Worm (Caenorhabditis elegans): Measurements from ENCODE around the gene cpin-1.

cpin-1 gene

DNA sequence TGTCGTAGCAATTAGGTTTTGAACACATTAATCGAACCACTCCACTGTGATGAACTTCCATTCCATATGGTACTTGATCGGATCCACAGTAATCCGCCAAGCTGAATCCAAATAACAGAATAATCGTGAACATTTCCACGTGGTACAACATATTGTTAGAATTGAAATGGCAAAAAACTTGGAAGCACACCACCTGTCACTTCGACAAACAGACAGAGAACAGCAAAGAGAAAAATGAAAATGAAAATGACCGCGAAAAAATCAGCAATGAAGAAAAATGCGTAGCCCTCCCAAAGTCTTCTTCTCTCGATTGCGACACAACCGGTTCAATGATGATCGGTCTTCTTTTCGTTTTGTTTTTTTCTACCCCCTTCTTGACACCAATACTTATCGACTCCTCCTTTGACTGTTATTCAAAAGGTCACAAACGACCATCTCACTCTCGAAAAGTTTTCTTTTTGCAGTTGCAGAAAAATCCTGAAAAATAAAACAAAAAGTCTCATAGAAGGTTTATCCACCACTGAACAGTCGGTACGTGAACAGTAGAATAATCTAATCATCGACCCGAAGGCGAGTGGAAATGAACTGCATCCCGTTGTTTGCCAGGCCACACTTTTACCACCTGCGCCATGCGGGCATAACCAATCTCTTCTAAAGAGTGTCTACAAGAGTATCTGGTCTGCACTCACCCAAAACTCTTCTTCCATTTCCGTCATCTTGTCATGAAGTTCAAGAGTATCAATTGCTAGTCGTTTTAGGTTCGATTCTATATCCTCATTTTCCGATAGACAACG, 26.9 kb downstream of the cpin-1 start, which contains the start of gene wrt-3 (continued):
- TF ChIP-seq duxl-1 (tag; optimal IDR thresholded peaks at IDR 0.05; ENCODE audit: poor library complexity), result peak; percentile 91
- no peak for TF ChIP-seq ZK546.5 (tag; optimal IDR thresholded peaks at IDR 0.05)
- peak in 1 of 2 experiments; percentile 82 for TF ChIP-seq unc-62 (GFP tag; optimal IDR thresholded peaks at IDR 0.05 in 1 of 2)
- TF ChIP-seq unc-62 (tag; optimal IDR thresholded peaks at IDR 0.05), result no peak
- TF ChIP-seq unc-39 (tag; optimal IDR thresholded peaks at IDR 0.05), result no peak
- TF ChIP-seq F10B5.3 (tag; optimal IDR thresholded peaks at IDR 0.05), result peak; percentile 64
- TF ChIP-seq nhr-41 (GFP tag; IDR thresholded peaks at IDR 0.05), result peak; percentile 75; the same call in 1 of the 2 replicates

- TF ChIP-seq fkh-10 (GFP tag; optimal IDR thresholded peaks at IDR 0.05), result no peak
- TF ChIP-seq nhr-237 (tag; optimal IDR thresholded peaks at IDR 0.05), result no peak
- no peak for TF ChIP-seq vab-7 (GFP tag; IDR thresholded peaks at IDR 0.05)
- no peak for TF ChIP-seq nhr-25 (tag; optimal IDR thresholded peaks at IDR 0.05; ENCODE audit: borderline replicate concordance, insufficient read depth)
- no peak for TF ChIP-seq dmd-9 (GFP tag; IDR thresholded peaks at IDR 0.05)
- no peak for TF ChIP-seq arid-1 (GFP tag; conservative IDR thresholded peaks at IDR 0.05)
- TF ChIP-seq mep-1 (tag; optimal IDR thresholded peaks at IDR 0.05), result no peak
- TF ChIP-seq set-16 (GFP tag; IDR thresholded peaks at IDR 0.05), result no peak
- no peak for TF ChIP-seq ZK337.2 (GFP tag; IDR thresholded peaks at IDR 0.05)
- no peak for TF ChIP-seq ceh-20 (GFP tag; IDR thresholded peaks at IDR 0.05)
- TF ChIP-seq unc-39 (tag; optimal IDR thresholded peaks at IDR 0.05), result no peak
- TF ChIP-seq lin-38 (GFP tag; IDR thresholded peaks at IDR 0.05), result no peak
- no peak for TF ChIP-seq snpc-1.2 (GFP tag; IDR thresholded peaks at IDR 0.05)
- TF ChIP-seq hmg-1.1 (GFP tag; IDR thresholded peaks at IDR 0.05), result no peak
- TF ChIP-seq zfp-2 (tag; optimal IDR thresholded peaks at IDR 0.05), result no peak
- TF ChIP-seq hlh-11 (tag; optimal IDR thresholded peaks at IDR 0.05), result no peak
- no peak for TF ChIP-seq nhr-42 (GFP tag; IDR thresholded peaks at IDR 0.05)
- TF ChIP-seq zip-2 (tag; optimal IDR thresholded peaks at IDR 0.05), result no peak
- TF ChIP-seq nhr-111 (GFP tag; optimal IDR thresholded peaks at IDR 0.05), result no peak
These were observed 30.5 kb downstream of the cpin-1 start, which contains the start of gene cng-3 for ce11 chrIV:9480936-9481335. cng-3 (minus strand) TSS chrIV:9481037.

DNA sequence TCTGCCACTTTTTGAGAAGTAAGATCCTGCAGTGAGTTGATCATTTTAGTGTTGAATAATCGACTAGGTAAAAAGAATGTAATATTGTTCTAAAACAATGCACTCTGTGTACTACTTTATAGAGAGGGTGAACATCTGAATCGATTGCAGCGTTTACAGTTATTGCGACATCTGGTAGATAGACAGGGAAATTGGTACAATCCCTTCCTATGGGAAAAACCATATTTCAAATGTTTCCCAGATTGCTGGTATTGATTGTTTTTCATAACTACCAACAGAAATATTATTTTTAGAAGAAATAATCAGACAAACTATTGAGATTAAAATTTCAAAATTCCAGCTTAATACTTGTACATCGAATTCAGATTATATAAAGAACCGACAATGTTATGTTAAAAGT, 34.6 kb downstream of the cpin-1 start, which contains the start of gene gadr-2:
TSS of gene gadr-2 (minus strand) at position 101 of the 400 bp plus-strand sequence.
- TF ChIP-seq ZK546.5 (tag; optimal IDR thresholded peaks at IDR 0.05) (no peak), dve-1 (tag; optimal IDR thresholded peaks at IDR 0.05; ENCODE audit: insufficient read depth) (no peak), sdz-12 (GFP tag; optimal IDR thresholded peaks at IDR 0.05) (no peak), egl-27 (tag; optimal IDR thresholded peaks at IDR 0.05) (no peak), fkh-10 (GFP tag; optimal IDR thresholded peaks at IDR 0.05) (no peak), nhr-6 (tag; optimal IDR thresholded peaks at IDR 0.05) (no peak)

DNA sequence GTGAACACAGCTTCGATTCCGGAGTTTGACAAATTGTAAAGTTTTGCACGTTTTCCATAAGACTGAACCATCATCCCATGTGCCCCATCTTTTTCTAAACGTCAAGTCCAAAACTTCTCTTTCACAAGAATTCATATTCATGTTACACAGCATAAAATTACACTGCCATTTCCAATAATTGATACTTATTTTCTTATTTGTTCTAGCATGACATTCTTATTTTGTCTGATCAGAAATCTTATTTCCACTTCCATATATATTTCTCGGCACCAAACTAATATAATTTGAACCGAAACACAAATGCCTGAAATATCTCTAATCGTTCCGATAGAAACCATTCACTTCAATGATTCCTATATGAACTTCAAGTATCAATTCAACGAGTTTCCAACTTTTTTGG, 35.5 kb downstream of the cpin-1 start, which contains the start of gene sru-2:
TSS of gene sru-2 (plus strand) at position 301 of the 400 bp plus-strand sequence.
- no peak for TF ChIP-seq sdz-12 (GFP tag; optimal IDR thresholded peaks at IDR 0.05)
- TF ChIP-seq ztf-7 (tag; optimal IDR thresholded peaks at IDR 0.05), result no peak
- no peak for TF ChIP-seq F26F4.8 (GFP tag; conservative IDR thresholded peaks at IDR 0.05)
- no peak for TF ChIP-seq nhr-237 (tag; optimal IDR thresholded peaks at IDR 0.05)

DNA sequence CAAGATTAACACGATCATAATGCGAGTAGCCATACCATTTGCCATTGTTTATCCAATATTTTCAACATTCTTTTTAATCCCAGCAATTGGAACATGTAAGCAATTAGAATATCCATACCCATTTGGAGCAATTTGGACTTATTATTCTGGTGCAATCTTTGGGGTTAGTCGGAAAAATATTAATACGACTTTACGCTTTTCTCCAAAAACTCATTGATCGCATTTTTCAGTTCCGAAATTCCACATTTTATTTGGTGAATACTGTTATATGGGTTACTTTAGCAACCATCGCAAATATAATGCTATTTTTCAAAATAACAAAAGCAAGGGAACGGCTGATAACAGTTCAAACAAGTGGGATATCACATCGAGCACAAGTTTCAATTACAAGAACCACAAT, 36.3 kb downstream of the cpin-1 start:
- TF ChIP-seq aha-1 (tag) (peak; percentile 93), ztf-7 (tag; optimal IDR thresholded peaks at IDR 0.05) (no peak)
